Worm (Caenorhabditis elegans) whole organism, L4/young adult: Measurements from ENCODE around the gene sri-54.
"Not testable (repeated sequence)": the region's sequence is repeated elsewhere in the genome, so short reads cannot be mapped to it uniquely, and the experiment has no call there.

Experiments
- W03F9.2 ChIP-seq: fragments of 150-350 bp; optimal IDR thresholded peaks from 2 replicates; lab custom pipeline; 2014; ENCODE audit warnings: missing biosample characterization, missing genetic modification characterization
- dao-5 ChIP-seq: sonication (generic microtip); optimal IDR thresholded peaks from 2 replicates; lab custom pipeline; 2016; ENCODE audit warnings: missing genotype, missing genetic modification characterization, moderate library complexity, missing compliant biosample characterization
- him-1 ChIP-seq: sonication (generic microtip); optimal IDR thresholded peaks from 2 replicates; lab custom pipeline; 2016; ENCODE audit warnings: missing genotype, missing genetic modification reagents, missing genetic modification characterization, missing compliant biosample characterization

- not testable (repeated sequence) for TF ChIP-seq dao-5, him-1, W03F9.2 (tag; lab: Kevin White, UChicago)
These were observed 6.8 kb upstream of the sri-54 start, which contains the start of gene sri-43 for ce11 chrII:3144552-3144951.
